Fruit fly (Drosophila melanogaster) whole organism, embryonic: ENCODE results near the gene Cyt-b5-r.

Source experiments
- B-H2 ChIP-seq: fragments of 200-800 bp; sonication (Bioruptor generic); optimal IDR thresholded peaks from 2 replicates; lab custom pipeline; 2018; ENCODE audit warnings: missing biosample characterization, mild to moderate bottlenecking, missing genetic modification characterization
- CG12219 ChIP-seq: fragments of 200-800 bp; sonication (Bioruptor generic); optimal IDR thresholded peaks from 3 replicates; lab custom pipeline; 2018; ENCODE audit warnings: missing biosample characterization, mild to moderate bottlenecking, missing genetic modification characterization
- CG12659 ChIP-seq: fragments of 200-800 bp; sonication (Bioruptor generic); optimal IDR thresholded peaks from 3 replicates; lab custom pipeline; 2017; ENCODE audit warnings: mild to moderate bottlenecking, missing biosample characterization, missing genetic modification reagents, missing genetic modification characterization
- CG14441 ChIP-seq: fragments of 200-800 bp; sonication (Bioruptor generic); IDR thresholded peaks from 2 replicates; pipeline ENCODE4 v1.3.6; 2022; ENCODE audit warnings: missing biosample characterization, missing genetic modification characterization
- CG14860 ChIP-seq: fragments of 200-800 bp; sonication (Bioruptor generic); IDR thresholded peaks from 3 replicates; pipeline ENCODE4 v1.3.6; 2022; ENCODE audit warnings: missing biosample characterization, missing genetic modification characterization; ENCODE audit not compliant: partially characterized antibody
- CG15269 ChIP-seq: fragments of 200-800 bp; sonication (Bioruptor generic); optimal IDR thresholded peaks from 2 replicates; lab custom pipeline; 2018; ENCODE audit warnings: missing biosample characterization, mild to moderate bottlenecking, missing genetic modification characterization, moderate library complexity
- CG1602 ChIP-seq: fragments of 200-800 bp; sonication (Bioruptor generic); optimal IDR thresholded peaks from 3 replicates; lab custom pipeline; 2016; ENCODE audit warnings: missing biosample characterization, missing genetic modification characterization
- CG17912 ChIP-seq: fragments of 200-800 bp; sonication (Bioruptor generic); optimal IDR thresholded peaks from 2 replicates; lab custom pipeline; 2018; ENCODE audit warnings: missing biosample characterization, mild to moderate bottlenecking, missing genetic modification characterization
- CG18764 ChIP-seq: fragments of 200-800 bp; sonication (Bioruptor generic); optimal IDR thresholded peaks from 3 replicates; lab custom pipeline; 2016; ENCODE audit warnings: missing biosample characterization, missing genetic modification characterization
- CG2889 ChIP-seq: fragments of 200-800 bp; sonication (Bioruptor generic); IDR thresholded peaks from 3 replicates; pipeline ENCODE4 v1.3.6; 2022; ENCODE audit warnings: missing biosample characterization, missing genetic modification characterization
- CG3281 ChIP-seq: fragments of 200-800 bp; sonication (Bioruptor generic); optimal IDR thresholded peaks from 3 replicates; lab custom pipeline; 2017; ENCODE audit warnings: missing biosample characterization, mild to moderate bottlenecking, missing genetic modification characterization
- CG3838 ChIP-seq: fragments of 200-800 bp; sonication (Bioruptor generic); optimal IDR thresholded peaks from 3 replicates; lab custom pipeline; 2016; ENCODE audit warnings: missing biosample characterization, missing genetic modification characterization
- CG4617 ChIP-seq: fragments of 200-800 bp; sonication (Bioruptor generic); optimal IDR thresholded peaks from 3 replicates; lab custom pipeline; 2016; ENCODE audit warnings: missing biosample characterization, missing genetic modification characterization, borderline replicate concordance
- CG4730 ChIP-seq: fragments of 200-800 bp; sonication (Bioruptor generic); IDR thresholded peaks from 2 replicates; pipeline ENCODE4 v1.3.6; 2022; ENCODE audit warnings: missing biosample characterization, missing genetic modification characterization
- CG4854 ChIP-seq: fragments of 200-800 bp; sonication (Bioruptor generic); optimal IDR thresholded peaks from 2 replicates; lab custom pipeline; 2016; ENCODE audit warnings: missing biosample characterization, missing genetic modification characterization, inconsistent platforms
- CG6689 ChIP-seq: fragments of 200-800 bp; sonication (Bioruptor generic); IDR thresholded peaks from 2 replicates; pipeline ENCODE4 v1.3.6; 2022; ENCODE audit warnings: missing biosample characterization, missing genetic modification characterization
- CG7556 ChIP-seq: fragments of 200-800 bp; sonication (Bioruptor generic); optimal IDR thresholded peaks from 2 replicates; lab custom pipeline; 2017; ENCODE audit warnings: missing biosample characterization, mild to moderate bottlenecking, missing genetic modification characterization
- CG8478 ChIP-seq: fragments of >200 bp; optimal IDR thresholded peaks from 2 replicates; lab custom pipeline; 2018
- CoRest ChIP-seq: fragments of 200-800 bp; sonication (Bioruptor generic); optimal IDR thresholded peaks from 3 replicates; lab custom pipeline; 2018; ENCODE audit warnings: missing biosample characterization, mild to moderate bottlenecking, missing genetic modification characterization, moderate library complexity
- Dip3 ChIP-seq: fragments of 200-800 bp; sonication (Bioruptor generic); optimal IDR thresholded peaks from 3 replicates; lab custom pipeline; 2016; ENCODE audit warnings: missing biosample characterization, missing genetic modification characterization
- Elba2 ChIP-seq: fragments of 200-800 bp; sonication (Bioruptor generic); optimal IDR thresholded peaks from 3 replicates; lab custom pipeline; 2016; ENCODE audit warnings: missing biosample characterization, missing genetic modification characterization
- HHEX ChIP-seq: fragments of 200-800 bp; sonication (Bioruptor generic); optimal IDR thresholded peaks from 3 replicates; lab custom pipeline; 2017; ENCODE audit warnings: missing biosample characterization, mild to moderate bottlenecking, missing genetic modification characterization, missing genetic modification reagents
- Hey ChIP-seq: fragments of 200-800 bp; sonication (Bioruptor generic); optimal IDR thresholded peaks from 3 replicates; lab custom pipeline; 2018; ENCODE audit warnings: missing biosample characterization, mild to moderate bottlenecking, missing genetic modification characterization
- HmgZ ChIP-seq: fragments of 200-800 bp; sonication (Bioruptor generic); optimal IDR thresholded peaks from 2 replicates; lab custom pipeline; 2018; ENCODE audit warnings: missing biosample characterization, mild to moderate bottlenecking, missing genetic modification characterization
- Hmr ChIP-seq: fragments of 200-800 bp; sonication (Bioruptor generic); optimal IDR thresholded peaks from 3 replicates; lab custom pipeline; 2017; ENCODE audit warnings: mild to moderate bottlenecking, missing biosample characterization, missing genetic modification reagents, missing genetic modification characterization
- Hr51 ChIP-seq, 2 experiments: fragments of 200-800 bp; sonication (Bioruptor generic); optimal IDR thresholded peaks; 2 replicates in 1 of 2; 3 replicates in 1 of 2; lab custom pipeline; 2016 to 2018; ENCODE audit warnings: missing biosample characterization in 2 of 2, missing genetic modification characterization in 2 of 2, mild to moderate bottlenecking in 1 of 2, moderate library complexity in 1 of 2
- Hsf ChIP-seq: fragments of 200-800 bp; sonication (Bioruptor generic); optimal IDR thresholded peaks from 3 replicates; lab custom pipeline; 2016; ENCODE audit warnings: missing biosample characterization, missing genetic modification characterization
- MTF-1 ChIP-seq: fragments of 200-800 bp; sonication (Bioruptor generic); optimal IDR thresholded peaks from 2 replicates; lab custom pipeline; 2018; ENCODE audit warnings: missing biosample characterization, mild to moderate bottlenecking, missing genetic modification characterization, borderline replicate concordance
- Nf-YA ChIP-seq: fragments of 200-800 bp; sonication (Bioruptor generic); IDR thresholded peaks from 2 replicates; pipeline ENCODE4 v1.3.6; 2022; ENCODE audit warnings: missing biosample characterization, missing genetic modification characterization
- Optix ChIP-seq: fragments of 200-800 bp; sonication (Bioruptor generic); IDR thresholded peaks from 3 replicates; pipeline ENCODE4 v1.3.6; 2022; ENCODE audit warnings: missing biosample characterization, missing genetic modification characterization
- ac ChIP-seq: fragments of 200-800 bp; sonication (Bioruptor generic); optimal IDR thresholded peaks from 3 replicates; lab custom pipeline; 2017; ENCODE audit warnings: missing biosample characterization, mild to moderate bottlenecking, missing genetic modification characterization
- bcd ChIP-seq: fragments of 200-800 bp; sonication (Bioruptor generic); optimal IDR thresholded peaks from 2 replicates; lab custom pipeline; 2017; ENCODE audit warnings: missing biosample characterization, mild to moderate bottlenecking, missing genetic modification characterization
- bowl ChIP-seq: fragments of 200-800 bp; sonication (Bioruptor generic); IDR thresholded peaks from 2 replicates; pipeline ENCODE4 v1.3.6; 2022; ENCODE audit warnings: missing biosample characterization, missing genetic modification characterization
- chif ChIP-seq, 2 experiments: fragments of 200-800 bp; sonication (Bioruptor generic); optimal IDR thresholded peaks; 3 replicates each; lab custom pipeline; 2016; ENCODE audit warnings: missing biosample characterization in 2 of 2, missing genetic modification characterization in 2 of 2
- danr ChIP-seq: fragments of 200-800 bp; sonication (Bioruptor generic); IDR thresholded peaks from 2 replicates; pipeline ENCODE4 v1.3.6; 2022; ENCODE audit warnings: missing biosample characterization, missing genetic modification characterization
- esg ChIP-seq: fragments of 200-800 bp; sonication (Bioruptor generic); conservative IDR thresholded peaks from 2 replicates; pipeline ENCODE4 v1.3.6; 2022; ENCODE audit warnings: missing biosample characterization, missing genetic modification characterization
- fu2 ChIP-seq: fragments of 200-800 bp; sonication (Bioruptor generic); optimal IDR thresholded peaks from 2 replicates; lab custom pipeline; 2016; ENCODE audit warnings: missing biosample characterization, missing genetic modification characterization
- hth ChIP-seq: fragments of >200 bp; optimal IDR thresholded peaks from 2 replicates; lab custom pipeline; 2017; ENCODE audit warnings: inconsistent platforms
- lmd ChIP-seq: fragments of 200-800 bp; sonication (Bioruptor generic); IDR thresholded peaks from 2 replicates; pipeline ENCODE4 v1.3.6; 2022; ENCODE audit warnings: missing biosample characterization, missing genetic modification characterization
- maf-S ChIP-seq: fragments of 200-800 bp; sonication (Bioruptor generic); optimal IDR thresholded peaks from 2 replicates; lab custom pipeline; 2016; ENCODE audit warnings: missing biosample characterization, missing genetic modification characterization
- nmo ChIP-seq: fragments of 200-800 bp; sonication (Bioruptor generic); optimal IDR thresholded peaks from 2 replicates; lab custom pipeline; 2018; ENCODE audit warnings: missing biosample characterization, mild to moderate bottlenecking, missing genetic modification characterization, moderate library complexity
- oc ChIP-seq: fragments of 200-800 bp; sonication (Bioruptor generic); optimal IDR thresholded peaks from 2 replicates; lab custom pipeline; 2018; ENCODE audit warnings: missing biosample characterization, mild to moderate bottlenecking, missing genetic modification characterization, moderate library complexity
- pnt ChIP-seq: fragments of 200-800 bp; sonication (Bioruptor generic); optimal IDR thresholded peaks from 3 replicates; lab custom pipeline; 2016; ENCODE audit warnings: missing biosample characterization, missing genetic modification characterization
- sens ChIP-seq: fragments of 200-800 bp; sonication (Bioruptor generic); peaks from one replicate; lab custom pipeline; 2016; ENCODE audit warnings: missing biosample characterization, missing genetic modification characterization
- shn ChIP-seq: fragments of 200-800 bp; sonication (Bioruptor generic); optimal IDR thresholded peaks from 3 replicates; lab custom pipeline; 2016; ENCODE audit warnings: missing biosample characterization, missing genetic modification characterization
- sisA ChIP-seq: fragments of 200-800 bp; sonication (Bioruptor generic); IDR thresholded peaks from 2 replicates; pipeline ENCODE4 v1.3.6; 2022; ENCODE audit warnings: missing biosample characterization, missing genetic modification characterization
- slbo ChIP-seq: fragments of 200-800 bp; sonication (Bioruptor generic); IDR thresholded peaks from 2 replicates; pipeline ENCODE4 v1.3.6; 2022; ENCODE audit warnings: missing biosample characterization, missing genetic modification characterization
- sna ChIP-seq: fragments of 200-800 bp; sonication (Bioruptor generic); IDR thresholded peaks from 2 replicates; pipeline ENCODE4 v1.3.6; 2022; ENCODE audit warnings: missing biosample characterization, missing genetic modification characterization; ENCODE audit not compliant: partially characterized antibody
- usp ChIP-seq: fragments of >200 bp; optimal IDR thresholded peaks from 2 replicates; lab custom pipeline; 2017; ENCODE audit warnings: missing biosample characterization, missing genetic modification characterization
- wek ChIP-seq: fragments of 200-800 bp; sonication (Bioruptor generic); optimal IDR thresholded peaks from 3 replicates; lab custom pipeline; 2018; ENCODE audit warnings: missing biosample characterization, mild to moderate bottlenecking, missing genetic modification characterization, moderate library complexity

The Cyt-b5-r gene

DNA sequence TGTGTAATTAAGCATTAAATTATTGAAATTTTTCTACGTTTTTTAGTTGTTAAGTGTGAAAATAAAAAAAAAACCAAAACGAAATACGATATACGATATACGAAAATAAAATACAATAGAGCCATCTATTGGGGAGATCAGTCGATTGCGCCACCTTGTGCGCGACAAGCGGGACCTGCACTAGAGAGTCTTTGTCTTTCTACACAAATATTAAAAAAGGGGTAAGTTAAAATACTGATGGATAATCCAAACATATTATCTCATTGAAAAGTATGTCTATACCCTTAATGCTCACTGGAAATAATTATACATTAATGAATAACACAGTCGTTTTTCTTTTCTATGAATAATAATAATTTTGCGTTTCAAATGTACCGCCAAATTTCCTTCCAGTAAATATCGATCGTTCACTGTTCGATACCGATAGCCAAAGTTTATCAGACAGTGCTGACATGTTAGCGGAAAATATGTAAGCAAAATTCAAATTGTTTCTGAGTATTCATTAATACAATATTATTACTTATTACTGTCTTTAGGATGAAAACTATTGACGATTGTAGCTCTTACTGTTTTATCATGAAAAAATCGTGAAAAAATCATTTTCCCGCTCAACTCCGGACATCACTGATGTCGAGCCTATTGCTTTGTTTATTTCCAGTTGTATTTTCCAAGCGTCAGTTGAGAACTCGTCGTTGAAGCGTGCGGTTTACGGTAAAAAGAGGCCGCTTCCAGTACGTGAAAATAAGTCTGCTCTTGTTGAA is 25.6 kb upstream of the Cyt-b5-r start, which contains the start of gene mdy (continued):
- TF ChIP-seq MTF-1 (peak; percentile 31), CG4730 (GFP tag; lab: Robert Waterston, UW) (peak; percentile 30; the same call in 1 of the 2 replicates), maf-S (peak; percentile 23), B-H2 (GFP tag; lab: Kevin White, UChicago) (peak; percentile 24), CoRest (tag; lab: Kevin White, UChicago) (peak; percentile 75), slbo (peak; percentile 67), Dip3 (GFP tag; lab: Kevin White, UChicago) (peak; percentile 0), Hmr (GFP tag; lab: Kevin White, UChicago) (peak; percentile 58), bowl (GFP tag; lab: Robert Waterston, UW) (no peak), nmo (peak; percentile 57), Hr51 (GFP tag; optimal IDR thresholded peaks at IDR 0.05; lab: Kevin White, UChicago) (peak; percentile 45 to 53), CG7556 (GFP tag; lab: Kevin White, UChicago) (peak; percentile 59), chif (GFP tag; optimal IDR thresholded peaks at IDR 0.05; lab: Kevin White, UChicago) (peak; percentile 4 to 65), CG6689 (GFP tag; lab: Robert Waterston, UW) (peak; percentile 60; the same call in 1 of the 2 replicates), HmgZ (tag; lab: Kevin White, UChicago) (peak; percentile 55), CG3281 (peak; percentile 33), CG3838 (GFP tag; lab: Kevin White, UChicago) (no peak), CG12659 (GFP tag; lab: Kevin White, UChicago) (peak; percentile 55), CG12219 (GFP tag; lab: Kevin White, UChicago) (no peak), Elba2 (GFP tag; lab: Kevin White, UChicago) (peak; percentile 36), ac (GFP tag; lab: Kevin White, UChicago) (no peak), wek (GFP tag; lab: Kevin White, UChicago) (no peak), usp (GFP tag; lab: Kevin White, UChicago) (no peak), CG15269 (peak; percentile 45), sens (GFP tag; lab: Kevin White, UChicago) (peak; percentile 92), CG14860 (GFP tag; lab: Robert Waterston, UW) (peak; percentile 52; the same call in 1 of the 3 replicates), bcd (GFP tag; lab: Kevin White, UChicago) (peak; percentile 28), sisA (GFP tag; lab: Robert Waterston, UW) (peak; percentile 62), CG14441 (GFP tag; lab: Robert Waterston, UW) (peak; percentile 47), pnt (GFP tag; lab: Kevin White, UChicago) (peak; percentile 49), danr (0 out of 2 replicates have a peak, but pooled peaks have one; percentile 6), sna (GFP tag; lab: Robert Waterston, UW) (no peak; the same call in 1 of the 2 replicates), Nf-YA (peak; percentile 55; the same call in 1 of the 2 replicates), CG8478 (lab: Kevin White, UChicago) (no peak), HHEX (GFP tag; lab: Kevin White, UChicago) (no peak), Hsf (GFP tag; lab: Kevin White, UChicago) (peak; percentile 69), shn (GFP tag; lab: Kevin White, UChicago) (peak; percentile 17), CG18764 (GFP tag; lab: Kevin White, UChicago) (no peak), fu2 (GFP tag; lab: Kevin White, UChicago) (peak; percentile 52), CG1602 (GFP tag; lab: Kevin White, UChicago) (peak; percentile 44), CG4854 (GFP tag; lab: Kevin White, UChicago) (no peak), lmd (GFP tag; lab: Robert Waterston, UW) (peak; percentile 40; the same call in 1 of the 2 replicates), esg (peak; percentile 58), CG17912 (GFP tag; lab: Kevin White, UChicago) (no peak), Optix (GFP tag; lab: Robert Waterston, UW) (peak; percentile 26; the same call in 1 of the 3 replicates), hth (no peak), Hey (tag; lab: Kevin White, UChicago) (no peak), CG2889 (no peak), CG4617 (GFP tag; lab: Kevin White, UChicago) (no peak), oc (tag; lab: Kevin White, UChicago) (no peak)
